Fruit fly (Drosophila melanogaster): ENCODE results near the gene laf.

laf gene

dm6 chr3R:4863825-4864224 is 14.5 kb downstream of the laf start (continued):
- no peak for TF ChIP-seq sisA (GFP tag; IDR thresholded peaks at IDR 0.05)
- no peak for TF ChIP-seq CG15269 (tag; optimal IDR thresholded peaks at IDR 0.05)
- TF ChIP-seq da (GFP tag; optimal IDR thresholded peaks at IDR 0.05): no peak
- TF ChIP-seq CG3995 (GFP tag; optimal IDR thresholded peaks at IDR 0.05): no peak
- TF ChIP-seq Lim3 (GFP tag; IDR thresholded peaks at IDR 0.05): no peak
- no peak for TF ChIP-seq Elba2 (GFP tag; optimal IDR thresholded peaks at IDR 0.05)
- TF ChIP-seq CG12391 (tag; optimal IDR thresholded peaks at IDR 0.05): no peak
- no peak for TF ChIP-seq pb (GFP tag; optimal IDR thresholded peaks at IDR 0.05)
- TF ChIP-seq cad (GFP tag; optimal IDR thresholded peaks at IDR 0.05): peak; percentile 52
- no peak for TF ChIP-seq Bgb (GFP tag; IDR thresholded peaks at IDR 0.05; ENCODE audit: partially characterized antibody)
- TF ChIP-seq fru (optimal IDR thresholded peaks at IDR 0.05): no peak
- no peak for TF ChIP-seq sug (tag; optimal IDR thresholded peaks at IDR 0.05)

- TF ChIP-seq CG15696 (tag; optimal IDR thresholded peaks at IDR 0.05) (peak; percentile 45), oc (tag; optimal IDR thresholded peaks at IDR 0.05) (peak; percentile 18), CG12744 (GFP tag; optimal IDR thresholded peaks at IDR 0.05) (no peak), gsb-n (tag; optimal IDR thresholded peaks at IDR 0.05) (peak; percentile 27), D (optimal IDR thresholded peaks at IDR 0.05) (peak; percentile 1), D (GFP tag; optimal IDR thresholded peaks at IDR 0.05) (no peak), Kr (GFP tag; optimal IDR thresholded peaks at IDR 0.05) (peak; percentile 71), grn (GFP tag; optimal IDR thresholded peaks at IDR 0.05) (peak; percentile 95), dmrt11E (tag; optimal IDR thresholded peaks at IDR 0.05) (peak; percentile 39), kni (GFP tag; optimal IDR thresholded peaks at IDR 0.05) (peak; percentile 33), CG9876 (GFP tag; optimal IDR thresholded peaks at IDR 0.05) (no peak), bowl (GFP tag; IDR thresholded peaks at IDR 0.05) (no peak), Side (GFP tag; optimal IDR thresholded peaks at IDR 0.05) (no peak), tll (GFP tag; optimal IDR thresholded peaks at IDR 0.05) (peak in 1 of 2 experiments; percentile 62), fd102C (GFP tag; optimal IDR thresholded peaks at IDR 0.05) (peak; percentile 15), Vsx1 (GFP tag; optimal IDR thresholded peaks at IDR 0.05) (no peak)
Observed at dm6 chr3R:4861144-4861543, 17.2 kb downstream of the laf start.

dm6 chr3R:4858508-4859275 is 19.6 kb downstream of the laf start:
- TF ChIP-seq CG4707 (GFP tag; optimal IDR thresholded peaks at IDR 0.05) (no peak), CG18599 (GFP tag; optimal IDR thresholded peaks at IDR 0.05) (no peak), Oli (tag; optimal IDR thresholded peaks at IDR 0.05) (no peak), tx (GFP tag; optimal IDR thresholded peaks at IDR 0.05) (no peak), Taf1 (GFP tag; IDR thresholded peaks at IDR 0.05) (no peak), D (optimal IDR thresholded peaks at IDR 0.05) (no peak), D (GFP tag; optimal IDR thresholded peaks at IDR 0.05) (no peak), CG13775 (GFP tag; optimal IDR thresholded peaks at IDR 0.05) (no peak), ato (GFP tag; IDR thresholded peaks at IDR 0.05; ENCODE audit: partially characterized antibody) (no peak), Nf-YB (GFP tag; optimal IDR thresholded peaks at IDR 0.05) (peak; percentile 73), Neu2 (GFP tag; optimal IDR thresholded peaks at IDR 0.05; ENCODE audit: borderline replicate concordance) (no peak), Nf-YC (tag; optimal IDR thresholded peaks at IDR 0.05) (peak; percentile 63), da (GFP tag; optimal IDR thresholded peaks at IDR 0.05) (no peak), CG30020 (tag; optimal IDR thresholded peaks at IDR 0.05) (peak; percentile 86), CG8924 (tag; optimal IDR thresholded peaks at IDR 0.05) (no peak), CG10462 (GFP tag; optimal IDR thresholded peaks at IDR 0.05) (no peak), dmrt99B (tag; optimal IDR thresholded peaks at IDR 0.05) (no peak), hbn (GFP tag; IDR thresholded peaks at IDR 0.05; ENCODE audit: partially characterized antibody) (no peak), pros (GFP tag; optimal IDR thresholded peaks at IDR 0.05) (peak; percentile 66), pfk (GFP tag; optimal IDR thresholded peaks at IDR 0.05) (peak; percentile 50), dm (GFP tag; optimal IDR thresholded peaks at IDR 0.05) (no peak), Myb (GFP tag; optimal IDR thresholded peaks at IDR 0.05) (no peak), gsb-n (tag; optimal IDR thresholded peaks at IDR 0.05) (peak; percentile 42), CG10959 (GFP tag; IDR thresholded peaks at IDR 0.05) (no peak)

Data from whole organism, embryonic.